Worm (Caenorhabditis elegans): Measurements from ENCODE around the gene ZK1320.2.

The ZK1320.2 gene

ce11 chrII:9658915-9659314 is at the start of gene ZK1320.2:
Gene ZK1320.2 (minus strand): TSS chrII:9659002.
- TF ChIP-seq egl-18 (GFP tag; IDR thresholded peaks at IDR 0.05) (no peak), nhr-120 (GFP tag; IDR thresholded peaks at IDR 0.05) (no peak), nfya-1 (tag; optimal IDR thresholded peaks at IDR 0.05; ENCODE audit: borderline replicate concordance, insufficient read depth) (no peak), repo-1 (tag; optimal IDR thresholded peaks at IDR 0.05) (no peak), T07F8.4 (tag; optimal IDR thresholded peaks at IDR 0.05) (no peak), hsf-1 (GFP tag; IDR thresholded peaks at IDR 0.05) (no peak), let-607 (tag; optimal IDR thresholded peaks at IDR 0.05) (peak in 1 of 2 experiments; percentile 7), nhr-80 (tag; optimal IDR thresholded peaks at IDR 0.05) (peak; percentile 48), sea-2 (GFP tag; IDR thresholded peaks at IDR 0.05) (no peak), pha-4 (tag; optimal IDR thresholded peaks at IDR 0.05) (no peak), lir-1 (GFP tag; conservative IDR thresholded peaks at IDR 0.05) (no peak), nfya-2 (GFP tag; IDR thresholded peaks at IDR 0.05) (no peak), unc-130 (GFP tag; optimal IDR thresholded peaks at IDR 0.05) (no peak)

ce11 chrII:9706207-9706606 is 47.4 kb upstream of the ZK1320.2 start, which contains the start of gene Y53C12A.3:
Gene Y53C12A.3 (minus strand): TSS chrII:9706240.
- TF ChIP-seq nfya-1 (tag; optimal IDR thresholded peaks at IDR 0.05; ENCODE audit: borderline replicate concordance, insufficient read depth) (no peak), D2030.7 (GFP tag; IDR thresholded peaks at IDR 0.05) (no peak), ZK185.1 (tag; optimal IDR thresholded peaks at IDR 0.05; ENCODE audit: poor library complexity, severe bottlenecking) (no peak), rpc-1 (optimal IDR thresholded peaks at IDR 0.05) (no peak), rpc-1 (tag; optimal IDR thresholded peaks at IDR 0.05) (no peak), lsy-27 (tag; optimal IDR thresholded peaks at IDR 0.05; ENCODE audit: borderline replicate concordance, insufficient read depth) (no peak), K11D2.4 (GFP tag; IDR thresholded peaks at IDR 0.05) (no peak), aptf-3 (GFP tag; IDR thresholded peaks at IDR 0.05) (no peak), die-1 (tag; optimal IDR thresholded peaks at IDR 0.05) (no peak), hlh-26 (GFP tag; conservative IDR thresholded peaks at IDR 0.05) (no peak), snpc-1.1 (tag; optimal IDR thresholded peaks at IDR 0.05; ENCODE audit: insufficient read depth) (no peak), unc-130 (GFP tag; optimal IDR thresholded peaks at IDR 0.05) (no peak), ets-4 (GFP tag; optimal IDR thresholded peaks at IDR 0.05) (no peak), C06A6.2 (GFP tag; conservative IDR thresholded peaks at IDR 0.05) (no peak), F23B12.7 (tag; optimal IDR thresholded peaks at IDR 0.05; ENCODE audit: insufficient read depth) (peak; percentile 32), ceh-79 (tag; optimal IDR thresholded peaks at IDR 0.05) (no peak), ceh-58 (GFP tag; IDR thresholded peaks at IDR 0.05) (no peak), hmg-1.2 (GFP tag; IDR thresholded peaks at IDR 0.05) (no peak), cebp-2 (GFP tag; IDR thresholded peaks at IDR 0.05) (no peak), Y79H2A.3 (GFP tag; conservative IDR thresholded peaks at IDR 0.05) (no peak), F37B4.10 (GFP tag; IDR thresholded peaks at IDR 0.05) (no peak), efl-1 (GFP tag; optimal IDR thresholded peaks at IDR 0.05) (peak; percentile 43), lin-35 (GFP tag; optimal IDR thresholded peaks at IDR 0.05) (peak in 1 of 3 experiments; percentile 72), rcor-1 (GFP tag; IDR thresholded peaks at IDR 0.05) (no peak), egrh-3 (GFP tag; IDR thresholded peaks at IDR 0.05) (no peak), mcd-1 (GFP tag; IDR thresholded peaks at IDR 0.05) (peak; percentile 78), sptf-2 (GFP tag; optimal IDR thresholded peaks at IDR 0.05) (no peak), snpc-1.3 (tag; optimal IDR thresholded peaks at IDR 0.05; ENCODE audit: insufficient read depth) (no peak), dpl-1 (GFP tag; optimal IDR thresholded peaks at IDR 0.05) (peak; percentile 8), lin-54 (GFP tag; optimal IDR thresholded peaks at IDR 0.05) (peak; percentile 79), nfyb-1 (GFP tag; IDR thresholded peaks at IDR 0.05) (no peak), let-607 (tag; optimal IDR thresholded peaks at IDR 0.05) (no peak)

Measured in whole organism, young adult.